Worm (Caenorhabditis elegans) whole organism, L4 larva: ENCODE data around the gene W01D2.3.

Source experiments
- F49E8.2 ChIP-seq: sonication (generic microtip); optimal IDR thresholded peaks from 2 replicates; lab custom pipeline; 2016; ENCODE audit warnings: missing compliant biosample characterization, mild to moderate bottlenecking, missing genetic modification characterization, borderline replicate concordance
- T26A8.4 ChIP-seq: fragments of 200-800 bp; sonication (Bioruptor generic); IDR thresholded peaks from 2 replicates; pipeline ENCODE4 v1.3.6; 2022; ENCODE audit warnings: missing genetic modification characterization, missing compliant biosample characterization
- Y105C5A.15 ChIP-seq: fragments of 200-800 bp; sonication (Bioruptor generic); IDR thresholded peaks from 2 replicates; pipeline ENCODE4 v1.3.6; 2022; ENCODE audit warnings: missing genetic modification characterization, missing compliant biosample characterization
- Y75B8A.6 ChIP-seq: fragments of 200-800 bp; sonication (Bioruptor generic); IDR thresholded peaks from 2 replicates; pipeline ENCODE4 v1.3.6; 2022; ENCODE audit warnings: missing genetic modification reagents, missing genetic modification characterization, missing compliant biosample characterization
- ZK546.5 ChIP-seq, 2 experiments: sonication (generic microtip); optimal IDR thresholded peaks; 2 replicates each; lab custom pipeline; 2017; ENCODE audit warnings: missing biosample characterization in 2 of 2, missing genetic modification characterization in 2 of 2
- ama-1 ChIP-seq: fragments of 150-350 bp; optimal IDR thresholded peaks from 2 replicates; lab custom pipeline; 2014; ENCODE audit warnings: inconsistent platforms, mixed read lengths
- ceh-28 ChIP-seq: fragments of 150-350 bp; optimal IDR thresholded peaks from 2 replicates; lab custom pipeline; 2014; ENCODE audit warnings: missing biosample characterization, missing genetic modification reagents, missing genetic modification characterization
- ceh-32 ChIP-seq: sonication (generic microtip); optimal IDR thresholded peaks from 2 replicates; lab custom pipeline; 2016; ENCODE audit warnings: mild to moderate bottlenecking, missing genetic modification characterization, missing compliant biosample characterization; ENCODE audit not compliant: poor library complexity
- ceh-44 ChIP-seq: fragments of 200-800 bp; sonication (Bioruptor generic); IDR thresholded peaks from 2 replicates; pipeline ENCODE4 v1.3.6; 2022; ENCODE audit warnings: missing genetic modification reagents, missing genetic modification characterization, missing compliant biosample characterization
- ceh-62 ChIP-seq: sonication (generic microtip); optimal IDR thresholded peaks from 2 replicates; lab custom pipeline; 2017; ENCODE audit warnings: missing biosample characterization, missing genetic modification characterization
- cey-2 ChIP-seq: sonication (generic microtip); optimal IDR thresholded peaks from 3 replicates; lab custom pipeline; 2017; ENCODE audit warnings: missing genetic modification characterization, mild to moderate bottlenecking, missing compliant biosample characterization, antibody characterized with exemption, borderline replicate concordance; ENCODE audit not compliant: insufficient read depth
- ctbp-1 ChIP-seq: fragments of 200-800 bp; sonication (Bioruptor generic); IDR thresholded peaks from 2 replicates; pipeline ENCODE4 v1.3.6; 2022; ENCODE audit warnings: missing genetic modification reagents, missing genetic modification characterization, missing compliant biosample characterization
- daf-12 ChIP-seq: fragments of 150-350 bp; optimal IDR thresholded peaks from 2 replicates; lab custom pipeline; 2014; ENCODE audit warnings: missing biosample characterization, missing genetic modification reagents, missing genetic modification characterization
- dmd-8 ChIP-seq: fragments of 200-800 bp; sonication (Bioruptor generic); IDR thresholded peaks from 2 replicates; pipeline ENCODE4 v1.3.6; 2022; ENCODE audit warnings: missing genetic modification characterization, missing compliant biosample characterization
- dmd-9 ChIP-seq: fragments of 200-800 bp; sonication (Bioruptor generic); IDR thresholded peaks from 2 replicates; pipeline ENCODE4 v1.3.6; 2022; ENCODE audit warnings: missing genetic modification reagents, missing genetic modification characterization, missing compliant biosample characterization
- dpl-1 ChIP-seq: fragments of 150-350 bp; optimal IDR thresholded peaks from 2 replicates; lab custom pipeline; 2014; ENCODE audit warnings: missing biosample characterization, missing genetic modification reagents, missing genetic modification characterization
- dve-1 ChIP-seq: sonication (generic microtip); optimal IDR thresholded peaks from 2 replicates; lab custom pipeline; 2017; ENCODE audit warnings: antibody characterized with exemption, mild to moderate bottlenecking, missing genetic modification characterization, missing compliant biosample characterization; ENCODE audit not compliant: insufficient read depth
- egl-27 ChIP-seq: sonication (generic microtip); optimal IDR thresholded peaks from 3 replicates; lab custom pipeline; 2017; ENCODE audit warnings: missing biosample characterization, missing genetic modification reagents, missing genetic modification characterization
- hif-1 ChIP-seq, 2 experiments: sonication (generic microtip); optimal IDR thresholded peaks; 2 replicates each; lab custom pipeline; 2016 to 2017; ENCODE audit warnings: missing compliant biosample characterization in 2 of 2, missing genetic modification characterization in 2 of 2, missing genetic modification reagents in 2 of 2, missing genotype in 2 of 2, mild to moderate bottlenecking in 1 of 2
- hlh-11 ChIP-seq: fragments of 200-800 bp; sonication (Bioruptor generic); optimal IDR thresholded peaks from 2 replicates; lab custom pipeline; 2018; ENCODE audit warnings: mild to moderate bottlenecking, missing genetic modification characterization, missing compliant biosample characterization
- jun-1 ChIP-seq: fragments of 150-350 bp; optimal IDR thresholded peaks from 2 replicates; lab custom pipeline; 2014; ENCODE audit warnings: missing biosample characterization, missing genetic modification reagents, missing genetic modification characterization
- lim-7 ChIP-seq: fragments of 200-800 bp; sonication (Bioruptor generic); IDR thresholded peaks from 2 replicates; pipeline ENCODE4 v1.3.6; 2022; ENCODE audit warnings: missing genetic modification characterization, missing compliant biosample characterization
- lin-1 ChIP-seq: fragments of 200-800 bp; sonication (Bioruptor generic); IDR thresholded peaks from 2 replicates; pipeline ENCODE4 v1.3.6; 2022; ENCODE audit warnings: missing genetic modification reagents, missing genetic modification characterization, missing compliant biosample characterization
- lin-13 ChIP-seq: fragments of 150-350 bp; optimal IDR thresholded peaks from 2 replicates; lab custom pipeline; 2014; ENCODE audit warnings: missing biosample characterization, missing genetic modification reagents, missing genetic modification characterization
- lin-29 ChIP-seq: fragments of 200-800 bp; sonication (Bioruptor generic); IDR thresholded peaks from 2 replicates; pipeline ENCODE4 v1.3.6; 2022; ENCODE audit warnings: missing genetic modification reagents, missing genetic modification characterization, missing compliant biosample characterization
- lin-38 ChIP-seq: fragments of 200-800 bp; sonication (Bioruptor generic); IDR thresholded peaks from 2 replicates; pipeline ENCODE4 v1.3.6; 2022; ENCODE audit warnings: missing genetic modification reagents, missing genetic modification characterization, missing compliant biosample characterization
- lin-39 ChIP-seq: fragments of 150-350 bp; optimal IDR thresholded peaks from 2 replicates; lab custom pipeline; 2014; ENCODE audit warnings: missing biosample characterization, missing genetic modification reagents, missing genetic modification characterization
- madf-5 ChIP-seq, 2 experiments: fragments of 200-800 bp; sonication (Bioruptor generic); IDR thresholded peaks; 2 replicates each; pipeline ENCODE4 v1.3.6; 2022; ENCODE audit warnings: missing compliant biosample characterization in 2 of 2, missing genetic modification characterization in 2 of 2
- madf-9 ChIP-seq: fragments of 200-800 bp; sonication (Bioruptor generic); conservative IDR thresholded peaks from 2 replicates; pipeline ENCODE4 v1.3.6; 2022; ENCODE audit warnings: missing genetic modification reagents, missing genetic modification characterization, missing compliant biosample characterization
- mdt-29 ChIP-seq: fragments of 200-800 bp; sonication (Bioruptor generic); IDR thresholded peaks from 2 replicates; pipeline ENCODE4 v1.3.6; 2022; ENCODE audit warnings: missing genetic modification reagents, missing genetic modification characterization, missing compliant biosample characterization
- mes-2 ChIP-seq: sonication (generic microtip); optimal IDR thresholded peaks from 2 replicates; lab custom pipeline; 2016; ENCODE audit warnings: missing genotype, mild to moderate bottlenecking, missing genetic modification characterization, missing compliant biosample characterization; ENCODE audit not compliant: poor library complexity, severe bottlenecking
- mxl-2 ChIP-seq: fragments of 200-800 bp; sonication (Bioruptor generic); conservative IDR thresholded peaks from 2 replicates; pipeline ENCODE4 v1.3.6; 2022; ENCODE audit warnings: missing genetic modification reagents, missing genetic modification characterization, missing compliant biosample characterization
- nhr-111 ChIP-seq: fragments of 200-800 bp; sonication (Bioruptor generic); optimal IDR thresholded peaks from 2 replicates; lab custom pipeline; 2018; ENCODE audit warnings: mild to moderate bottlenecking, missing genetic modification characterization, missing compliant biosample characterization
- nhr-237 ChIP-seq: sonication (generic microtip); optimal IDR thresholded peaks from 2 replicates; lab custom pipeline; 2017; ENCODE audit warnings: missing biosample characterization, missing genetic modification characterization
- nhr-25 ChIP-seq: sonication (generic microtip); optimal IDR thresholded peaks from 2 replicates; lab custom pipeline; 2017; ENCODE audit warnings: missing genetic modification characterization, mild to moderate bottlenecking, missing compliant biosample characterization, antibody characterized with exemption, moderate library complexity, borderline replicate concordance; ENCODE audit not compliant: insufficient read depth
- nhr-41 ChIP-seq: fragments of 200-800 bp; sonication (Bioruptor generic); IDR thresholded peaks from 2 replicates; pipeline ENCODE4 v1.3.6; 2022; ENCODE audit warnings: missing genetic modification reagents, missing genetic modification characterization, missing compliant biosample characterization
- nhr-42 ChIP-seq: fragments of 200-800 bp; sonication (Bioruptor generic); IDR thresholded peaks from 2 replicates; pipeline ENCODE4 v1.3.6; 2022; ENCODE audit warnings: missing genetic modification characterization, missing compliant biosample characterization
- nhr-76 ChIP-seq: fragments of 150-350 bp; optimal IDR thresholded peaks from 2 replicates; lab custom pipeline; 2014; ENCODE audit warnings: missing biosample characterization, missing genetic modification characterization
- pha-4 ChIP-seq, 2 experiments: fragments of 150-350 bp in 1 of 2; fragments of 200-800 bp in 1 of 2; sonication (Bioruptor generic) in 1 of 2; IDR thresholded peaks in 1 of 2; optimal IDR thresholded peaks in 1 of 2; 2 replicates each; pipeline versions ENCODE4 v1.3.6 to Lab custom; 2014 to 2022; ENCODE audit warnings: missing genetic modification characterization in 2 of 2, missing genetic modification reagents in 2 of 2, missing biosample characterization in 1 of 2, missing compliant biosample characterization in 1 of 2
- rbr-2 ChIP-seq: sonication (generic microtip); optimal IDR thresholded peaks from 2 replicates; lab custom pipeline; 2016; ENCODE audit warnings: missing genotype, missing genetic modification characterization, missing compliant biosample characterization
- skn-1 ChIP-seq: fragments of 150-350 bp; optimal IDR thresholded peaks from 2 replicates; lab custom pipeline; 2014; ENCODE audit warnings: missing biosample characterization, missing genetic modification characterization
- snpc-1.2 ChIP-seq: fragments of 200-800 bp; sonication (Bioruptor generic); IDR thresholded peaks from 2 replicates; pipeline ENCODE4 v1.3.6; 2022; ENCODE audit warnings: missing genetic modification reagents, missing genetic modification characterization, missing compliant biosample characterization
- snpc-4 ChIP-seq: fragments of 150-350 bp; optimal IDR thresholded peaks from 2 replicates; lab custom pipeline; 2014; ENCODE audit warnings: missing biosample characterization, missing genetic modification characterization
- unc-130 ChIP-seq: sonication (generic microtip); optimal IDR thresholded peaks from 2 replicates; lab custom pipeline; 2016; ENCODE audit warnings: missing genetic modification reagents, missing genetic modification characterization, missing compliant biosample characterization
- zag-1 ChIP-seq: fragments of 150-350 bp; optimal IDR thresholded peaks from 2 replicates; lab custom pipeline; 2014; ENCODE audit warnings: missing biosample characterization, missing genetic modification characterization
- zfp-2 ChIP-seq: sonication (generic microtip); optimal IDR thresholded peaks from 2 replicates; lab custom pipeline; 2016; ENCODE audit warnings: mild to moderate bottlenecking, missing genetic modification characterization, missing compliant biosample characterization
- zip-11 ChIP-seq: fragments of 200-800 bp; sonication (Bioruptor generic); IDR thresholded peaks from 2 replicates; pipeline ENCODE4 v1.3.6; 2022; ENCODE audit warnings: missing genetic modification characterization, missing compliant biosample characterization
- ztf-11 ChIP-seq: fragments of 150-350 bp; optimal IDR thresholded peaks from 2 replicates; lab custom pipeline; 2014; ENCODE audit warnings: missing biosample characterization, missing genetic modification characterization

Gene W01D2.3

ce11 chrII:14825413-14825812, 21.3 kb upstream of the W01D2.3 start (continued):
- TF ChIP-seq daf-12 (tag; lab: Kevin White, UChicago): no peak
- TF ChIP-seq ztf-11 (tag; lab: Kevin White, UChicago): no peak
- TF ChIP-seq rbr-2 (tag; lab: Kevin White, UChicago): no peak
- no peak for TF ChIP-seq zip-11 (GFP tag; lab: Robert Waterston, UW)
- TF ChIP-seq, all 104 proteins: peak for 7

ce11 chrII:14822419-14822818, 18.3 kb upstream of the W01D2.3 start:
- TF ChIP-seq hlh-11 (tag; lab: Kevin White, UChicago) (peak; percentile 88), lin-38 (no peak), ceh-28 (tag; lab: Kevin White, UChicago) (no peak), dmd-9 (no peak), snpc-1.2 (GFP tag; lab: Robert Waterston, UW) (no peak), dve-1 (tag; lab: Kevin White, UChicago) (peak; percentile 88), dpl-1 (peak; percentile 60), nhr-111 (GFP tag; lab: Kevin White, UChicago) (no peak), ceh-62 (no peak), cey-2 (tag; lab: Kevin White, UChicago) (no peak), lin-29 (GFP tag; lab: Robert Waterston, UW) (no peak), F49E8.2 (tag; lab: Kevin White, UChicago) (no peak), jun-1 (no peak), T26A8.4 (GFP tag; lab: Robert Waterston, UW) (no peak), snpc-4 (no peak), mxl-2 (GFP tag; lab: Robert Waterston, UW) (no peak), lin-13 (GFP tag; lab: Kevin White, UChicago) (no peak), nhr-76 (tag; lab: Kevin White, UChicago) (no peak), egl-27 (tag; lab: Kevin White, UChicago) (no peak), mes-2 (peak; percentile 63), zfp-2 (no peak), lin-1 (peak; percentile 21; the same call in 1 of the 2 replicates), nhr-41 (no peak), nhr-42 (GFP tag; lab: Robert Waterston, UW) (peak; percentile 79), madf-9 (GFP tag; lab: Robert Waterston, UW) (no peak), pha-4 (GFP tag; IDR thresholded peaks at IDR 0.05; lab: Robert Waterston, UW) (no peak), pha-4 (tag; optimal IDR thresholded peaks at IDR 0.05; lab: Kevin White, UChicago) (no peak), ceh-44 (no peak), madf-5 (GFP tag; IDR thresholded peaks at IDR 0.05; lab: Robert Waterston, UW) (no peak), unc-130 (GFP tag; lab: Kevin White, UChicago) (no peak), mdt-29 (GFP tag; lab: Robert Waterston, UW) (no peak), nhr-25 (tag; lab: Kevin White, UChicago) (peak; percentile 78), Y105C5A.15 (GFP tag; lab: Robert Waterston, UW) (no peak), ztf-11 (tag; lab: Kevin White, UChicago) (no peak), ceh-32 (tag; lab: Kevin White, UChicago) (no peak), zip-11 (GFP tag; lab: Robert Waterston, UW) (no peak), lin-39 (tag; lab: Kevin White, UChicago) (no peak), ama-1 (lab: Kevin White, UChicago) (no peak), zag-1 (tag; lab: Kevin White, UChicago) (no peak), dmd-8 (no peak), skn-1 (no peak), Y75B8A.6 (GFP tag; lab: Robert Waterston, UW) (no peak), hif-1 (tag; optimal IDR thresholded peaks at IDR 0.05; lab: Kevin White, UChicago) (peak in 1 of 2 experiments; percentile 3), nhr-237 (tag; lab: Kevin White, UChicago) (no peak), ctbp-1 (no peak), ZK546.5 (tag; optimal IDR thresholded peaks at IDR 0.05; lab: Kevin White, UChicago) (no peak), lim-7 (no peak)
